Fruit fly (Drosophila melanogaster) whole organism, embryonic: ENCODE results near the gene vib.
A peak's percentile ranks its signal among the peaks of the same experiment; 100 is the strongest.

ENCODE experiments used
- Atf3 ChIP-seq: fragments of 200-800 bp; sonication (Bioruptor generic); optimal IDR thresholded peaks from 3 replicates; lab custom pipeline; 2016; ENCODE audit warnings: missing biosample characterization, missing genetic modification characterization
- CG10209 ChIP-seq: fragments of 200-800 bp; sonication (Bioruptor generic); optimal IDR thresholded peaks from 3 replicates; lab custom pipeline; 2017; ENCODE audit warnings: missing biosample characterization, mild to moderate bottlenecking, missing genetic modification characterization, missing genetic modification reagents
- CG10366 ChIP-seq: fragments of 200-800 bp; sonication (Bioruptor generic); IDR thresholded peaks from 2 replicates; pipeline ENCODE4 v1.3.6; 2022; ENCODE audit warnings: missing biosample characterization, missing genetic modification characterization
- CG10979 ChIP-seq: fragments of 200-800 bp; sonication (Bioruptor generic); optimal IDR thresholded peaks from 2 replicates; lab custom pipeline; 2018; ENCODE audit warnings: missing biosample characterization, mild to moderate bottlenecking, missing genetic modification characterization, moderate library complexity
- CG11247 ChIP-seq: fragments of 200-800 bp; sonication (Bioruptor generic); IDR thresholded peaks from 2 replicates; pipeline ENCODE4 v1.3.6; 2022; ENCODE audit warnings: missing biosample characterization, missing genetic modification characterization
- CG11723 ChIP-seq: fragments of 200-800 bp; sonication (Bioruptor generic); optimal IDR thresholded peaks from 2 replicates; lab custom pipeline; 2017; ENCODE audit warnings: missing biosample characterization, mild to moderate bottlenecking, missing genetic modification characterization
- CG12071 ChIP-seq: fragments of 200-800 bp; sonication (Bioruptor generic); optimal IDR thresholded peaks from 3 replicates; lab custom pipeline; 2018; ENCODE audit warnings: missing biosample characterization, mild to moderate bottlenecking, missing genetic modification characterization
- CG14050 ChIP-seq: fragments of 200-800 bp; sonication (Bioruptor generic); IDR thresholded peaks from 3 replicates; pipeline ENCODE4 v1.3.6; 2022; ENCODE audit warnings: missing biosample characterization, missing genetic modification characterization
- CG15269 ChIP-seq: fragments of 200-800 bp; sonication (Bioruptor generic); optimal IDR thresholded peaks from 2 replicates; lab custom pipeline; 2018; ENCODE audit warnings: missing biosample characterization, mild to moderate bottlenecking, missing genetic modification characterization, moderate library complexity
- CG1529 ChIP-seq: fragments of 200-800 bp; sonication (Bioruptor generic); optimal IDR thresholded peaks from 3 replicates; lab custom pipeline; 2018; ENCODE audit warnings: missing biosample characterization, missing genetic modification characterization
- CG17802 ChIP-seq: fragments of 200-800 bp; sonication (Bioruptor generic); optimal IDR thresholded peaks from 2 replicates; lab custom pipeline; 2018; ENCODE audit warnings: missing biosample characterization, mild to moderate bottlenecking, missing genetic modification characterization, moderate library complexity
- CG18262 ChIP-seq: fragments of 200-800 bp; optimal IDR thresholded peaks from 3 replicates; lab custom pipeline; 2019; ENCODE audit warnings: missing biosample characterization, mild to moderate bottlenecking, missing genetic modification characterization, moderate library complexity
- CG18599 ChIP-seq: fragments of 200-800 bp; sonication (Bioruptor generic); optimal IDR thresholded peaks from 3 replicates; lab custom pipeline; 2017; ENCODE audit warnings: missing biosample characterization, missing genetic modification characterization, mild to moderate bottlenecking, moderate library complexity, missing genetic modification reagents
- CG30431 ChIP-seq: fragments of 200-800 bp; sonication (Bioruptor generic); optimal IDR thresholded peaks from 2 replicates; lab custom pipeline; 2017; ENCODE audit warnings: missing biosample characterization, missing genetic modification characterization
- CG32767 ChIP-seq: fragments of 200-800 bp; sonication (Bioruptor generic); IDR thresholded peaks from 2 replicates; pipeline ENCODE4 v1.3.6; 2022; ENCODE audit warnings: missing biosample characterization, missing genetic modification characterization
- CG3281 ChIP-seq: fragments of 200-800 bp; sonication (Bioruptor generic); optimal IDR thresholded peaks from 3 replicates; lab custom pipeline; 2017; ENCODE audit warnings: missing biosample characterization, mild to moderate bottlenecking, missing genetic modification characterization
- CG3407 ChIP-seq: fragments of 200-800 bp; sonication (Bioruptor generic); optimal IDR thresholded peaks from 2 replicates; lab custom pipeline; 2018; ENCODE audit warnings: missing biosample characterization, mild to moderate bottlenecking, missing genetic modification characterization
- CG3995 ChIP-seq: fragments of 200-800 bp; sonication (Bioruptor generic); optimal IDR thresholded peaks from 3 replicates; lab custom pipeline; 2016; ENCODE audit warnings: missing biosample characterization, missing genetic modification characterization
- CG8089 ChIP-seq: fragments of 200-800 bp; sonication (Bioruptor generic); optimal IDR thresholded peaks from 3 replicates; lab custom pipeline; 2016; ENCODE audit warnings: missing biosample characterization, missing genetic modification characterization
- D19A ChIP-seq: fragments of 200-800 bp; optimal IDR thresholded peaks from 3 replicates; lab custom pipeline; 2019; ENCODE audit warnings: missing biosample characterization, mild to moderate bottlenecking, missing genetic modification characterization, moderate library complexity
- Dek ChIP-seq: fragments of 200-800 bp; sonication (Bioruptor generic); optimal IDR thresholded peaks from 3 replicates; lab custom pipeline; 2019; ENCODE audit warnings: missing biosample characterization, mild to moderate bottlenecking, missing genetic modification characterization, moderate library complexity
- Eip74EF ChIP-seq, 2 experiments: fragments of 200-800 bp in 1 of 2; fragments of >200 bp in 1 of 2; sonication (Bioruptor generic) in 1 of 2; optimal IDR thresholded peaks; 2 replicates each; lab custom pipeline; 2017 to 2019; ENCODE audit warnings: missing biosample characterization in 2 of 2, missing genetic modification characterization in 2 of 2, mild to moderate bottlenecking in 1 of 2, moderate library complexity in 1 of 2
- Gsc ChIP-seq: fragments of 200-800 bp; sonication (Bioruptor generic); IDR thresholded peaks from 2 replicates; pipeline ENCODE4 v1.3.6; 2022; ENCODE audit warnings: missing biosample characterization, missing genetic modification characterization
- H15 ChIP-seq: fragments of 200-800 bp; sonication (Bioruptor generic); IDR thresholded peaks from 3 replicates; pipeline ENCODE4 v1.3.6; 2022; ENCODE audit warnings: missing biosample characterization, missing genetic modification characterization
- HHEX ChIP-seq: fragments of 200-800 bp; sonication (Bioruptor generic); optimal IDR thresholded peaks from 3 replicates; lab custom pipeline; 2017; ENCODE audit warnings: missing biosample characterization, mild to moderate bottlenecking, missing genetic modification characterization, missing genetic modification reagents
- Lim3 ChIP-seq: fragments of 200-800 bp; sonication (Bioruptor generic); IDR thresholded peaks from 2 replicates; pipeline ENCODE4 v1.3.6; 2022; ENCODE audit warnings: missing biosample characterization, missing genetic modification characterization
- MBD-R2 ChIP-seq: fragments of 200-800 bp; sonication (Bioruptor generic); IDR thresholded peaks from 2 replicates; pipeline ENCODE4 v1.3.6; 2022; ENCODE audit warnings: missing biosample characterization, missing genetic modification characterization
- Ravus ChIP-seq: fragments of 200-800 bp; sonication (Bioruptor generic); IDR thresholded peaks from 2 replicates; pipeline ENCODE4 v1.3.6; 2022; ENCODE audit warnings: missing biosample characterization, missing genetic modification characterization
- Ssrp ChIP-seq: fragments of 200-800 bp; sonication (Bioruptor generic); optimal IDR thresholded peaks from 2 replicates; lab custom pipeline; 2018; ENCODE audit warnings: missing biosample characterization, mild to moderate bottlenecking, missing genetic modification characterization, moderate library complexity
- TFAM ChIP-seq: fragments of 200-800 bp; sonication (Bioruptor generic); optimal IDR thresholded peaks from 2 replicates; lab custom pipeline; 2017; ENCODE audit warnings: missing biosample characterization, missing genetic modification characterization, inconsistent platforms
- ac ChIP-seq: fragments of 200-800 bp; sonication (Bioruptor generic); optimal IDR thresholded peaks from 3 replicates; lab custom pipeline; 2017; ENCODE audit warnings: missing biosample characterization, mild to moderate bottlenecking, missing genetic modification characterization
- ato ChIP-seq: fragments of 200-800 bp; sonication (Bioruptor generic); IDR thresholded peaks from 2 replicates; pipeline ENCODE4 v1.3.6; 2022; ENCODE audit warnings: missing biosample characterization, missing genetic modification characterization; ENCODE audit not compliant: partially characterized antibody
- bbx ChIP-seq: fragments of 200-800 bp; sonication (Bioruptor generic); IDR thresholded peaks from 2 replicates; pipeline ENCODE4 v1.3.6; 2022; ENCODE audit warnings: missing biosample characterization, missing genetic modification characterization; ENCODE audit not compliant: partially characterized antibody
- cas ChIP-seq: fragments of 200-800 bp; sonication (Bioruptor generic); IDR thresholded peaks from 2 replicates; pipeline ENCODE4 v1.3.6; 2022; ENCODE audit warnings: missing biosample characterization, missing genetic modification characterization
- chif ChIP-seq, 2 experiments: fragments of 200-800 bp; sonication (Bioruptor generic); optimal IDR thresholded peaks; 3 replicates each; lab custom pipeline; 2016; ENCODE audit warnings: missing biosample characterization in 2 of 2, missing genetic modification characterization in 2 of 2
- dm ChIP-seq: fragments of 200-800 bp; sonication (Bioruptor generic); optimal IDR thresholded peaks from 3 replicates; lab custom pipeline; 2016; ENCODE audit warnings: missing biosample characterization, missing genetic modification characterization
- eyg ChIP-seq: fragments of 200-800 bp; sonication (Bioruptor generic); optimal IDR thresholded peaks from 3 replicates; lab custom pipeline; 2016; ENCODE audit warnings: missing biosample characterization, missing genetic modification characterization
- gce ChIP-seq: fragments of 200-800 bp; sonication (Bioruptor generic); IDR thresholded peaks from 3 replicates; pipeline ENCODE4 v1.3.6; 2022; ENCODE audit warnings: missing biosample characterization, missing genetic modification characterization
- grau ChIP-seq: fragments of 200-800 bp; optimal IDR thresholded peaks from 3 replicates; lab custom pipeline; 2019; ENCODE audit warnings: missing biosample characterization, mild to moderate bottlenecking, missing genetic modification characterization, moderate library complexity
- grn ChIP-seq: fragments of 200-800 bp; sonication (Bioruptor generic); optimal IDR thresholded peaks from 3 replicates; lab custom pipeline; 2017; ENCODE audit warnings: missing biosample characterization, missing genetic modification characterization
- inv ChIP-seq: fragments of 200-800 bp; sonication (Bioruptor generic); IDR thresholded peaks from 2 replicates; pipeline ENCODE4 v1.3.6; 2022; ENCODE audit warnings: missing biosample characterization, missing genetic modification characterization; ENCODE audit not compliant: partially characterized antibody
- ken ChIP-seq: fragments of 200-800 bp; sonication (Bioruptor generic); IDR thresholded peaks from 3 replicates; pipeline ENCODE4 v1.3.6; 2022; ENCODE audit warnings: missing biosample characterization, missing genetic modification characterization
- nom ChIP-seq: fragments of 200-800 bp; sonication (Bioruptor generic); optimal IDR thresholded peaks from 2 replicates; lab custom pipeline; 2017; ENCODE audit warnings: missing biosample characterization, missing genetic modification characterization, mild to moderate bottlenecking, moderate library complexity, missing genetic modification reagents
- rib ChIP-seq: fragments of 200-800 bp; sonication (Bioruptor generic); IDR thresholded peaks from 2 replicates; pipeline ENCODE4 v1.3.6; 2022; ENCODE audit warnings: missing biosample characterization, missing genetic modification characterization
- sens ChIP-seq: fragments of 200-800 bp; sonication (Bioruptor generic); peaks from one replicate; lab custom pipeline; 2016; ENCODE audit warnings: missing biosample characterization, missing genetic modification characterization
- sim ChIP-seq: fragments of 200-800 bp; sonication (Bioruptor generic); IDR thresholded peaks from 2 replicates; pipeline ENCODE4 v1.3.6; 2022; ENCODE audit warnings: missing biosample characterization, missing genetic modification characterization
- sob ChIP-seq: fragments of 200-800 bp; sonication (Bioruptor generic); IDR thresholded peaks from 2 replicates; pipeline ENCODE4 v1.3.6; 2022; ENCODE audit warnings: missing biosample characterization, missing genetic modification characterization
- tin ChIP-seq: fragments of 200-800 bp; sonication (Bioruptor generic); optimal IDR thresholded peaks from 3 replicates; lab custom pipeline; 2016; ENCODE audit warnings: missing biosample characterization, missing genetic modification characterization
- tll ChIP-seq, 2 experiments: fragments of 200-800 bp in 1 of 2; fragments of >200 bp in 1 of 2; sonication (Bioruptor generic) in 1 of 2; optimal IDR thresholded peaks; 2 replicates each; lab custom pipeline; 2017 to 2019; ENCODE audit warnings: missing biosample characterization in 2 of 2, missing genetic modification characterization in 2 of 2, mild to moderate bottlenecking in 1 of 2, moderate library complexity in 1 of 2
- wor ChIP-seq: fragments of 200-800 bp; sonication (Bioruptor generic); IDR thresholded peaks from 2 replicates; pipeline ENCODE4 v1.3.6; 2022; ENCODE audit warnings: missing biosample characterization, missing genetic modification characterization
- zen2 ChIP-seq: fragments of 200-800 bp; sonication (Bioruptor generic); IDR thresholded peaks from 3 replicates; pipeline ENCODE4 v1.3.6; 2022; ENCODE audit warnings: missing biosample characterization, missing genetic modification characterization; ENCODE audit not compliant: partially characterized antibody

vib gene

dm6 chr3R:19211778-19212177, 14.7 kb downstream of the vib start, which contains the start of gene cry:
Gene cry, plus strand, starts transcription at chr3R:19212154.
- TF ChIP-seq CG11247 (GFP tag; lab: Robert Waterston, UW) (no peak), CG12071 (GFP tag; lab: Kevin White, UChicago) (peak; percentile 13), eyg (no peak), sob (no peak), Ravus (no peak), Dek (tag; lab: Kevin White, UChicago) (no peak), CG10209 (GFP tag; lab: Kevin White, UChicago) (peak; percentile 55), CG32767 (peak; percentile 26; the same call in 1 of the 2 replicates), CG3281 (GFP tag; lab: Kevin White, UChicago) (peak; percentile 22), dm (GFP tag; lab: Kevin White, UChicago) (no peak), grau (tag; lab: Kevin White, UChicago) (no peak), sens (GFP tag; lab: Kevin White, UChicago) (peak; percentile 85), cas (GFP tag; lab: Robert Waterston, UW) (no peak), inv (GFP tag; lab: Robert Waterston, UW) (no peak), Atf3 (GFP tag; lab: Kevin White, UChicago) (no peak), CG17802 (peak; percentile 26), bbx (GFP tag; lab: Robert Waterston, UW) (no peak), nom (peak; percentile 80), D19A (peak; percentile 62), gce (GFP tag; lab: Robert Waterston, UW) (no peak), CG14050 (GFP tag; lab: Robert Waterston, UW) (no peak), tin (GFP tag; lab: Kevin White, UChicago) (peak; percentile 49), Lim3 (GFP tag; lab: Robert Waterston, UW) (no peak), CG18599 (GFP tag; lab: Kevin White, UChicago) (peak; percentile 32), CG8089 (GFP tag; lab: Kevin White, UChicago) (no peak), grn (no peak), chif (GFP tag; optimal IDR thresholded peaks at IDR 0.05; lab: Kevin White, UChicago) (peak in 1 of 2 experiments; percentile 16), rib (no peak), Eip74EF (GFP tag; optimal IDR thresholded peaks at IDR 0.05; lab: Kevin White, UChicago) (no peak), ken (GFP tag; lab: Robert Waterston, UW) (0 out of 3 replicates have a peak, but pooled peaks have one; percentile 36), CG1529 (GFP tag; lab: Kevin White, UChicago) (peak; percentile 57), H15 (GFP tag; lab: Robert Waterston, UW) (no peak), Gsc (no peak), CG18262 (tag; lab: Kevin White, UChicago) (peak; percentile 76), CG10979 (tag; lab: Kevin White, UChicago) (peak; percentile 84), HHEX (GFP tag; lab: Kevin White, UChicago) (peak; percentile 19), zen2 (GFP tag; lab: Robert Waterston, UW) (no peak), CG11723 (GFP tag; lab: Kevin White, UChicago) (no peak), sim (GFP tag; lab: Robert Waterston, UW) (no peak), Ssrp (peak; percentile 79), CG30431 (GFP tag; lab: Kevin White, UChicago) (peak; percentile 31), ato (GFP tag; lab: Robert Waterston, UW) (no peak), CG3407 (GFP tag; lab: Kevin White, UChicago) (peak; percentile 34), CG15269 (tag; lab: Kevin White, UChicago) (peak; percentile 51), tll (GFP tag; optimal IDR thresholded peaks at IDR 0.05; lab: Kevin White, UChicago) (no peak), wor (peak; percentile 53), CG3995 (GFP tag; lab: Kevin White, UChicago) (no peak), CG10366 (GFP tag; lab: Robert Waterston, UW) (peak; percentile 30; the same call in 1 of the 2 replicates), TFAM (GFP tag; lab: Kevin White, UChicago) (no peak), MBD-R2 (no peak), ac (GFP tag; lab: Kevin White, UChicago) (no peak)
